Worm (Caenorhabditis elegans) whole organism, L2 larva: ENCODE results near the gene twk-10.

Source experiments
- alr-1 ChIP-seq: fragments of 150-350 bp; optimal IDR thresholded peaks from 2 replicates; lab custom pipeline; 2014; ENCODE audit warnings: missing biosample characterization, missing genetic modification characterization
- aly-2 ChIP-seq: fragments of 150-350 bp; optimal IDR thresholded peaks from 2 replicates; lab custom pipeline; 2014; ENCODE audit warnings: missing biosample characterization, missing genetic modification characterization
- ama-1 ChIP-seq: fragments of 150-350 bp; optimal IDR thresholded peaks from 2 replicates; lab custom pipeline; 2018; ENCODE audit warnings: inconsistent platforms
- lin-13 ChIP-seq: fragments of 150-350 bp; optimal IDR thresholded peaks from 2 replicates; lab custom pipeline; 2014; ENCODE audit warnings: missing biosample characterization, missing genetic modification reagents, missing genetic modification characterization
- lin-39 ChIP-seq: fragments of 150-350 bp; optimal IDR thresholded peaks from 2 replicates; lab custom pipeline; 2014; ENCODE audit warnings: missing biosample characterization, missing genetic modification reagents, missing genetic modification characterization
- mdl-1 ChIP-seq, 2 experiments: fragments of 150-350 bp in 1 of 2; sonication (generic microtip) in 1 of 2; optimal IDR thresholded peaks; 2 replicates each; lab custom pipeline; 2017; ENCODE audit warnings: missing biosample characterization in 2 of 2, missing genetic modification characterization in 2 of 2
- nhr-237 ChIP-seq: fragments of 150-350 bp; optimal IDR thresholded peaks from 2 replicates; lab custom pipeline; 2014; ENCODE audit warnings: missing biosample characterization, missing genetic modification characterization
- peb-1 ChIP-seq: fragments of 150-350 bp; optimal IDR thresholded peaks from 2 replicates; lab custom pipeline; 2014; ENCODE audit warnings: missing biosample characterization, missing genetic modification characterization
- skn-1 ChIP-seq: sonication (generic microtip); optimal IDR thresholded peaks from 2 replicates; lab custom pipeline; 2017; ENCODE audit warnings: missing biosample characterization, missing genetic modification characterization
- snpc-4 ChIP-seq: fragments of 150-350 bp; optimal IDR thresholded peaks from 2 replicates; lab custom pipeline; 2014; ENCODE audit warnings: missing biosample characterization, missing genetic modification characterization
- ztf-1 ChIP-seq: fragments of 200-800 bp; sonication (Bioruptor generic); conservative IDR thresholded peaks from 2 replicates; pipeline ENCODE4 v1.3.6; 2022; ENCODE audit warnings: missing genetic modification characterization, missing compliant biosample characterization
- ztf-11 ChIP-seq: sonication (generic microtip); optimal IDR thresholded peaks from 2 replicates; lab custom pipeline; 2017; ENCODE audit warnings: missing biosample characterization, missing genetic modification characterization

DNA sequence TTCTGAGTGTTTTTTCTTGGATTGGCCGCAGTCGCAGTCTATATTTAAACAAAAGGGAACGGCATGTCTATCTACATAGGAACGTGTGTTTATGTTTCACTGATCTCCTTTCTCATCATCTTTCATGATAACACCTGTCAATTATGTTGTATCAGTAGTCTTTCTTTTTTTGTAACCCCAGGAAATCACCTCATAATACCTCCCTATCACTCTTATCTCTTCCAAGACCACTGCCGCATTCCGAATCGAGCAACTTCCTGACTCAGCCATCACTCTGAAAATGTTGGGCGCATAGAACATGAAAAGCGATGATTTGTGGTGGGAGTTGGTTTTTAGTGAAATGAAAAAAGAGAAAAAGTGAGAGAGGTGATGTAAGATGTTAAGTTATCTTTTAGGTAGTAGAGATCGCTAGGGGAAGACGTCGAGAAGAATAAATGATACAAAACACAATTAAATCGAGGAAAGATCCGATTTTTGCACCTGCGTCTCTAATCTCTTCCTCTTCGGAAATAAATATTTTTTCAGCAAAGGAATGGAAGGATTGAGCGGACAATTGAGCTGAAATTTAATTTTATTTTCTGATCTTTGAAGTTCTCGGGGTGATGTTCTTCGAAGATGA, 29.2 kb upstream of the twk-10 start:
- TF ChIP-seq lin-39 (no peak), alr-1 (tag; lab: Kevin White, UChicago) (no peak), ama-1 (lab: Kevin White, UChicago) (no peak), ztf-11 (tag; lab: Kevin White, UChicago) (no peak), lin-13 (GFP tag; lab: Kevin White, UChicago) (no peak), ztf-1 (GFP tag; lab: Robert Waterston, UW) (no peak), aly-2 (no peak), mdl-1 (tag; optimal IDR thresholded peaks at IDR 0.05; lab: Kevin White, UChicago) (no peak), snpc-4 (tag; lab: Kevin White, UChicago) (no peak), skn-1 (no peak), nhr-237 (tag; lab: Kevin White, UChicago) (no peak), peb-1 (no peak)
